Fruit fly (Drosophila melanogaster): Measurements from ENCODE around the gene CG17568.

The CG17568 gene

DNA sequence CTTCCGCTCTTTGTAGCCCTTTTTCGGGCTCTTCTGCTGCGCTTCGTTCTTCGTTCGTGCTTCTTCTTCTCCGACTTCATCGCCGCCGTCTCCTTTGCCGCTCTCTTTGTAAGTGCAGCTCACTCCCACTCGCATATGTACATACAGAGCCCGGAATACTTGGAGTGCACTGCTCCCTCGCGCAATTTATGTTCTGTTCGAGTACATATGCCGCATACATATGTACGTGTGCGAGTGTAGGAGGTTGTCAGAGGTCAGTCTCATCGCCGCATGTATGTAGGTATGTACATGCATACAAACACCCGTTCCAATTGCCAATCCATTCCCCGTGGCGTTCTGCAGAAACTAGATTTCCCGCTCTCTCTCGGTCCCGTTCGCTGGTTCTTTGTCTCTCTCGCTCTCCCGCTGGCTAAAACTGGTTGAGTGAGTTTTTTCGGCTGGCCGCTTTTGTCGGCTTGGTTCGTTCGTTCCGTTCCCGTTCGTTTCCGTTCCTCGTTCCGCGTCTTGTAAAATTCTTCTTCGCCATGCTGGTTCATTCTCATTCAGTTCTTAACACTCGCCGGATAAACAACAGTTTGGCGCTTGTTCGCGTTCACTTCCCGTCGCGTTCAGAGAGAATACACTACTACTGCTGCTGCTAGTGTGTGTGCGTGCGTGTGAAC, 23.4 kb downstream of the CG17568 start (continued):
- TF ChIP-seq ssp (GFP tag; IDR thresholded peaks at IDR 0.05) = no peak
- TF ChIP-seq CG12769 (tag; optimal IDR thresholded peaks at IDR 0.05) = peak; percentile 71
- no peak for TF ChIP-seq Antp (GFP tag; optimal IDR thresholded peaks at IDR 0.05)
- TF ChIP-seq CG10209 (GFP tag; optimal IDR thresholded peaks at IDR 0.05) = no peak
- no peak for TF ChIP-seq CG2875 (GFP tag; optimal IDR thresholded peaks at IDR 0.05)
- peak; percentile 33; the same call in 1 of the 2 replicates for TF ChIP-seq amos (GFP tag; IDR thresholded peaks at IDR 0.05; ENCODE audit: partially characterized antibody)
- TF ChIP-seq Rx (GFP tag; IDR thresholded peaks at IDR 0.05) = no peak
- no peak for TF ChIP-seq CG10321 (GFP tag; IDR thresholded peaks at IDR 0.05)
- TF ChIP-seq CG8924 (tag; optimal IDR thresholded peaks at IDR 0.05) = peak; percentile 78
- TF ChIP-seq Blimp-1 (GFP tag; optimal IDR thresholded peaks at IDR 0.05) = no peak
- TF ChIP-seq trem (tag; optimal IDR thresholded peaks at IDR 0.05) = peak; percentile 21
- no peak for TF ChIP-seq CG4282 (GFP tag; optimal IDR thresholded peaks at IDR 0.05)
- peak; percentile 77 for TF ChIP-seq chm (GFP tag; IDR thresholded peaks at IDR 0.05)
- TF ChIP-seq chn (GFP tag; optimal IDR thresholded peaks at IDR 0.05) = no peak
- peak; percentile 40 for TF ChIP-seq corto (GFP tag; optimal IDR thresholded peaks at IDR 0.05)
- TF ChIP-seq CG12236 (GFP tag; optimal IDR thresholded peaks at IDR 0.05) = no peak
- TF ChIP-seq disco-r (GFP tag; optimal IDR thresholded peaks at IDR 0.05) = no peak
- TF ChIP-seq Ravus (GFP tag; IDR thresholded peaks at IDR 0.05) = no peak
- TF ChIP-seq CG5180 (GFP tag; optimal IDR thresholded peaks at IDR 0.05) = peak; percentile 50
- peak; percentile 61; the same call in 1 of the 3 replicates for TF ChIP-seq CG34224 (GFP tag; IDR thresholded peaks at IDR 0.05; ENCODE audit: partially characterized antibody)
- TF ChIP-seq CG17385 (GFP tag; optimal IDR thresholded peaks at IDR 0.05) = peak; percentile 86
- TF ChIP-seq aop (GFP tag; IDR thresholded peaks at IDR 0.05) = peak; percentile 66; the same call in 1 of the 2 replicates
- peak; percentile 19 for TF ChIP-seq Spps (tag; optimal IDR thresholded peaks at IDR 0.05)
- TF ChIP-seq ato (GFP tag; IDR thresholded peaks at IDR 0.05; ENCODE audit: partially characterized antibody) = peak; percentile 49; the same call in 1 of the 2 replicates
- peak; percentile 58 for TF ChIP-seq CG3281 (GFP tag; optimal IDR thresholded peaks at IDR 0.05)
- peak; percentile 33 for TF ChIP-seq gcm (GFP tag; optimal IDR thresholded peaks at IDR 0.05)
- no peak for TF ChIP-seq ken (GFP tag; IDR thresholded peaks at IDR 0.05)
- TF ChIP-seq klu (GFP tag; IDR thresholded peaks at IDR 0.05) = no peak
- peak; percentile 14 for TF ChIP-seq schlank (tag; optimal IDR thresholded peaks at IDR 0.05)
- TF ChIP-seq Scr (GFP tag; IDR thresholded peaks at IDR 0.05; ENCODE audit: partially characterized antibody) = peak; percentile 48
- peak; percentile 8 for TF ChIP-seq Vsx1 (GFP tag; optimal IDR thresholded peaks at IDR 0.05)
- TF ChIP-seq jing (GFP tag; optimal IDR thresholded peaks at IDR 0.05) = no peak
- no peak; the same call in 1 of the 2 replicates for TF ChIP-seq ranshi (GFP tag; IDR thresholded peaks at IDR 0.05)
- TF ChIP-seq sens-2 (GFP tag; IDR thresholded peaks at IDR 0.05) = no peak
- no peak for TF ChIP-seq CG43689 (GFP tag; IDR thresholded peaks at IDR 0.05)
- TF ChIP-seq gro (GFP tag; optimal IDR thresholded peaks at IDR 0.05) = peak; percentile 63
- TF ChIP-seq Dbx (GFP tag; IDR thresholded peaks at IDR 0.05) = peak; percentile 61; the same call in 1 of the 3 replicates
- TF ChIP-seq Mad (GFP tag; optimal IDR thresholded peaks at IDR 0.05) = no peak
- no peak for TF ChIP-seq sob (GFP tag; IDR thresholded peaks at IDR 0.05)
- no peak for TF ChIP-seq Asciz (GFP tag; optimal IDR thresholded peaks at IDR 0.05)
- peak; percentile 59; the same call in 1 of the 2 replicates for TF ChIP-seq CG13287 (GFP tag; IDR thresholded peaks at IDR 0.05; ENCODE audit: partially characterized antibody)
- TF ChIP-seq wek (GFP tag; optimal IDR thresholded peaks at IDR 0.05) = peak; percentile 42
- TF ChIP-seq cas (GFP tag; IDR thresholded peaks at IDR 0.05) = peak; percentile 30; the same call in 1 of the 2 replicates
- TF ChIP-seq CG10274 (GFP tag; optimal IDR thresholded peaks at IDR 0.05) = no peak
- no peak for TF ChIP-seq CG5245 (GFP tag; optimal IDR thresholded peaks at IDR 0.05)
- TF ChIP-seq Sin3A (optimal IDR thresholded peaks at IDR 0.05) = no peak
- TF ChIP-seq cwo (GFP tag; optimal IDR thresholded peaks at IDR 0.05) = peak; percentile 31
- TF ChIP-seq phol (tag; optimal IDR thresholded peaks at IDR 0.05) = peak; percentile 34
- TF ChIP-seq jigr1 (GFP tag; IDR thresholded peaks at IDR 0.05) = no peak
